Worm (Caenorhabditis elegans): Measurements from ENCODE around the gene luc-7L3.
A peak's percentile ranks its signal among the peaks of the same experiment; 100 is the strongest.

luc-7L3 gene

ce11 chrII:116916-117315 lies 19.1 kb upstream of the luc-7L3 start, which contains the start of gene srt-54:
Gene srt-54, plus strand, starts transcription at chrII:117216.
- TF ChIP-seq ctbp-1 (GFP tag; IDR thresholded peaks at IDR 0.05) (no peak), ces-1 (GFP tag; optimal IDR thresholded peaks at IDR 0.05) (no peak), unc-62 (GFP tag; optimal IDR thresholded peaks at IDR 0.05 in 1 of 2) (peak in 1 of 2 experiments; percentile 43), unc-62 (tag; optimal IDR thresholded peaks at IDR 0.05) (no peak), snpc-4 (tag; optimal IDR thresholded peaks at IDR 0.05) (no peak), tra-1 (GFP tag; IDR thresholded peaks at IDR 0.05) (no peak)

ce11 chrII:112231-112630 lies 14.4 kb upstream of the luc-7L3 start:
- TF ChIP-seq hlh-11 (tag; optimal IDR thresholded peaks at IDR 0.05) (peak; percentile 3), cey-2 (tag; optimal IDR thresholded peaks at IDR 0.05; ENCODE audit: borderline replicate concordance, insufficient read depth) (no peak), unc-62 (GFP tag; optimal IDR thresholded peaks at IDR 0.05 in 1 of 2) (peak in 1 of 2 experiments; percentile 71), unc-62 (tag; optimal IDR thresholded peaks at IDR 0.05) (no peak), pqm-1 (tag; optimal IDR thresholded peaks at IDR 0.05) (peak; percentile 13), dve-1 (tag; optimal IDR thresholded peaks at IDR 0.05; ENCODE audit: insufficient read depth) (no peak), mxl-3 (GFP tag; optimal IDR thresholded peaks at IDR 0.05) (peak; percentile 60), rbr-2 (tag; optimal IDR thresholded peaks at IDR 0.05) (no peak), tag-97 (GFP tag; IDR thresholded peaks at IDR 0.05) (no peak), F10B5.3 (tag; optimal IDR thresholded peaks at IDR 0.05) (no peak), hlh-30 (tag; optimal IDR thresholded peaks at IDR 0.05; ENCODE audit: insufficient read depth) (peak; percentile 24)

ce11 chrII:111267-111666 lies 13.4 kb upstream of the luc-7L3 start, which contains the start of gene C50D2.1:
Gene C50D2.1, plus strand, starts transcription at chrII:111567.
- TF ChIP-seq aha-1 (tag) (peak; percentile 16), snpc-4 (tag; optimal IDR thresholded peaks at IDR 0.05) (no peak)

DNA sequence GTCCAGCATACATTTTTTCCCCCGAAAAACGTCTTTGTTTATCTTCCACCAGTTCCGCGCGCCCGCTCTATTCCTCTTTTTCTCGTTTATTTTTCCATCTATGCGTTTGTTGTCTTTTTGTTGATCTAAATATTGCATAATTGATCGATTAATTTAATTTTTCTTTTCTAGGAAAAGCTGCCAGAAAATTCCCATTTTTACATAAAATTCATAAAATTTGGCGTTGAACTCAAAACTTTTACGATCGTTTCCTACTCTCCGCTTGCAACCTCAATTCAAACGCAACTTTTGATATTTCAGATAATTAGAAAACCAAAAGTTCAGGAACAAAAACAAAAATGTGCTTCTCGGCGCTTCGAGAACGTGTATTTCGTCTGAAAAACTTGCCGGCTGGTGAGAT lies 11.0 kb upstream of the luc-7L3 start, which contains the start of gene C50D2.2:
C50D2.2 (plus strand) TSS at position 301 of the 400 bp plus-strand sequence.
- no peak for TF ChIP-seq F10B5.3 (tag; optimal IDR thresholded peaks at IDR 0.05)
- TF ChIP-seq aha-1 (tag), result peak; percentile 20

DNA sequence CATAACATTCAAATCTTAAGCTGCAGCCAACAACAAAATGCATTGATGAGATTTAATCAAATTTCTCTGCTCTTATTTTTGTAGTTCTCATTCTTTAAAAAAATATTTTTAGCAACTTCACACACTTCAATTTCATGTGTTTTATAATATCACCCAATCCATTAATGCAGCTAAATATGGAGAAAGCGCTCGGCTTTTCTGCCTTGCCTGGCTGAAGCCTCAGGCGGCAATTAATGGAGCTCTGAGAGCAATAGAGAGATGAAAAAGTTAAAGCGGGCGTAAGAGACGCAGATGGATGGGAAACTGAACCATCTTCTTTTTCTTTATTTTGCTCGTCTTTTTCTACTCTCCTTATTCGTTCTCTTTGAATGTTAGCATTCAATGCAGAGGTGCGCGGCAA lies 9.9 kb upstream of the luc-7L3 start:
- TF ChIP-seq madf-5 (GFP tag; IDR thresholded peaks at IDR 0.05) (no peak), ceh-62 (tag; optimal IDR thresholded peaks at IDR 0.05) (no peak), gei-8 (GFP tag; optimal IDR thresholded peaks at IDR 0.05) (no peak), dve-1 (tag; optimal IDR thresholded peaks at IDR 0.05; ENCODE audit: insufficient read depth) (no peak), zfp-2 (tag; optimal IDR thresholded peaks at IDR 0.05) (no peak), daf-16 (GFP tag; optimal IDR thresholded peaks at IDR 0.05) (no peak), daf-16 (tag; optimal IDR thresholded peaks at IDR 0.05) (no peak), duxl-1 (tag; optimal IDR thresholded peaks at IDR 0.05; ENCODE audit: poor library complexity) (no peak), ceh-32 (tag; optimal IDR thresholded peaks at IDR 0.05; ENCODE audit: poor library complexity) (no peak), zip-2 (tag; optimal IDR thresholded peaks at IDR 0.05) (no peak), dmd-8 (GFP tag; IDR thresholded peaks at IDR 0.05) (no peak), ZK337.2 (GFP tag; IDR thresholded peaks at IDR 0.05) (no peak)

DNA sequence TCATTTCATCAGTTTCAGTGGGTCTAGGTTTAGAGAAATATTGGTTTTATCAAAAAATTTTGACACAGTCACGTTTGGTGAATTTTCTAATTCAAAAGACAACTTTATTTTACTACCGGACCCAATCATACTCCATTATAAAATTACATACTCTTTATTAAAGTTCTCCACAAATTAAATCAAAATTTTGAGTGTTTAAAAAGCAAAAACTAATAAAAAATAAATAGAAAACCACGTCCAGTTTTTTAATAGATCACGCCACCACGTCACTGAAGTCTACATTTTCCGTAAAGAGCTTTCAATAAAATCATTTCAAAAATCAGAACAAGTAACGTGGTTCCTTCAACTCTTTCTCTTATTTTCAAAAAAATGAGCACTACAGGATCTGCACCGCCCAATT lies 8.1 kb upstream of the luc-7L3 start, which contains the start of gene txt-1:
txt-1 (plus strand) TSS at position 301 of the 400 bp plus-strand sequence.
- TF ChIP-seq dmd-6 (GFP tag; IDR thresholded peaks at IDR 0.05) (no peak), nhr-237 (tag; optimal IDR thresholded peaks at IDR 0.05) (no peak), lin-39 (tag; optimal IDR thresholded peaks at IDR 0.05) (no peak), nhr-77 (tag; optimal IDR thresholded peaks at IDR 0.05) (no peak), mxl-3 (GFP tag; optimal IDR thresholded peaks at IDR 0.05) (no peak), daf-12 (tag; optimal IDR thresholded peaks at IDR 0.05) (no peak), nhr-102 (tag; optimal IDR thresholded peaks at IDR 0.05) (no peak), snpc-1.2 (GFP tag; IDR thresholded peaks at IDR 0.05) (no peak), ztf-11 (tag; optimal IDR thresholded peaks at IDR 0.05) (no peak), ceh-82 (tag; optimal IDR thresholded peaks at IDR 0.05) (no peak), fkh-10 (GFP tag; optimal IDR thresholded peaks at IDR 0.05) (no peak), dmd-9 (GFP tag; IDR thresholded peaks at IDR 0.05) (no peak)

Data from whole organism, L4 larva.